Worm (Caenorhabditis elegans) whole organism, L1 larva: ENCODE measurements around the gene ubc-7.

ENCODE experiments used
- lin-13 ChIP-seq: fragments of 150-350 bp; optimal IDR thresholded peaks from 2 replicates; lab custom pipeline; 2014; ENCODE audit warnings: missing biosample characterization, missing genetic modification reagents, missing genetic modification characterization
- lin-39 ChIP-seq: fragments of 150-350 bp; optimal IDR thresholded peaks from 2 replicates; lab custom pipeline; 2014; ENCODE audit warnings: missing biosample characterization, missing genetic modification reagents, missing genetic modification characterization
- mdl-1 ChIP-seq, 2 experiments: fragments of 150-350 bp; optimal IDR thresholded peaks; 2 replicates each; lab custom pipeline; 2014 to 2017; ENCODE audit warnings: missing biosample characterization in 2 of 2, missing genetic modification characterization in 2 of 2, inconsistent platforms in 1 of 2
- nhr-11 ChIP-seq: fragments of 150-350 bp; optimal IDR thresholded peaks from 2 replicates; lab custom pipeline; 2014; ENCODE audit warnings: missing biosample characterization, missing genetic modification characterization
- nhr-28 ChIP-seq: fragments of 150-350 bp; optimal IDR thresholded peaks from 2 replicates; lab custom pipeline; 2014; ENCODE audit warnings: missing biosample characterization, missing genetic modification characterization

DNA sequence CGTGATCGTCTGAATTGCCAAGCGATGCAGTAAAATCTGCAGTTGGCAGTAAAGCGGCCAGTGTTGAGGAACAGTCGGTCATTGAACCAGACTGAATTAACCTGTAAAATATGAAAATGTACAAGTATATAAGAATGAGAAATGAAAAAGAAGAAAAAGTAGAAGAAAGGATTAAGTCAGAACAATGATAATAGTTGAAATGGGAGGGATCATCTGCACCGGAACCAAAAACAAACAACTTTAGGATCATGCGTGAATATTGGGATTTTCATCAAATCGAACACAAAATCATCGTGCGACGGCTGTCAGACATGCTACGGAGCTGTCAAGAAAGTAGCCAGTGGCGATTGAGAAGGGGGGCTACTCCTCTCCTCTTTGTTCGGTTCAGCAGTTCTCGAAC lies 6.0 kb upstream of the ubc-7 start, which contains the start of gene gei-13:
- TF ChIP-seq lin-39 (tag; lab: Kevin White, UChicago) (no peak), mdl-1 (tag; optimal IDR thresholded peaks at IDR 0.05; lab: Kevin White, UChicago) (no peak), nhr-28 (tag; lab: Kevin White, UChicago) (no peak), nhr-11 (tag; lab: Kevin White, UChicago) (no peak), lin-13 (no peak)
